Fruit fly (Drosophila melanogaster) whole organism, embryonic: ENCODE measurements around the gene ClpP.

Experiments used
- Antp ChIP-seq: fragments of 200-800 bp; sonication (Bioruptor generic); optimal IDR thresholded peaks from 3 replicates; lab custom pipeline; 2016; ENCODE audit warnings: missing biosample characterization, missing genetic modification characterization
- Awh ChIP-seq: fragments of 200-800 bp; sonication (Bioruptor generic); IDR thresholded peaks from 2 replicates; pipeline ENCODE4, ENCODE4 v1.3.6; 2022; ENCODE audit warnings: missing biosample characterization, missing genetic modification characterization
- CG10209 ChIP-seq: fragments of 200-800 bp; sonication (Bioruptor generic); optimal IDR thresholded peaks from 3 replicates; lab custom pipeline; 2017; ENCODE audit warnings: missing biosample characterization, mild to moderate bottlenecking, missing genetic modification characterization, missing genetic modification reagents
- CG10979 ChIP-seq: fragments of 200-800 bp; sonication (Bioruptor generic); optimal IDR thresholded peaks from 2 replicates; lab custom pipeline; 2018; ENCODE audit warnings: missing biosample characterization, mild to moderate bottlenecking, missing genetic modification characterization, moderate library complexity
- CG11085 ChIP-seq: fragments of 200-800 bp; sonication (Bioruptor generic); IDR thresholded peaks from 2 replicates; pipeline ENCODE4 v1.3.6; 2022; ENCODE audit warnings: missing biosample characterization, missing genetic modification characterization
- CG13123 ChIP-seq: fragments of 200-800 bp; sonication (Bioruptor generic); optimal IDR thresholded peaks from 2 replicates; lab custom pipeline; 2016; ENCODE audit warnings: missing biosample characterization, missing genetic modification characterization
- CG14014 ChIP-seq: fragments of 200-800 bp; sonication (Bioruptor generic); IDR thresholded peaks from 2 replicates; pipeline ENCODE4 v1.3.6; 2022; ENCODE audit warnings: missing biosample characterization, missing genetic modification characterization
- CG15514 ChIP-seq: fragments of 200-800 bp; sonication (Bioruptor generic); optimal IDR thresholded peaks from 3 replicates; lab custom pipeline; 2017; ENCODE audit warnings: missing biosample characterization, missing genetic modification characterization, mild to moderate bottlenecking, moderate library complexity, missing genetic modification reagents
- CG17802 ChIP-seq: fragments of 200-800 bp; sonication (Bioruptor generic); optimal IDR thresholded peaks from 2 replicates; lab custom pipeline; 2018; ENCODE audit warnings: missing biosample characterization, mild to moderate bottlenecking, missing genetic modification characterization, moderate library complexity
- CG2129 ChIP-seq: fragments of 200-800 bp; sonication (Bioruptor generic); IDR thresholded peaks from 2 replicates; pipeline ENCODE4 v1.3.6; 2022; ENCODE audit warnings: missing biosample characterization, missing genetic modification characterization; ENCODE audit not compliant: partially characterized antibody
- CG2199 ChIP-seq: fragments of 200-800 bp; sonication (Bioruptor generic); IDR thresholded peaks from 3 replicates; pipeline ENCODE4 v1.3.6; 2022; ENCODE audit warnings: missing biosample characterization, missing genetic modification characterization
- CG2678 ChIP-seq: fragments of 200-800 bp; sonication (Bioruptor generic); optimal IDR thresholded peaks from 3 replicates; lab custom pipeline; 2019; ENCODE audit warnings: missing biosample characterization, mild to moderate bottlenecking, missing genetic modification characterization, moderate library complexity
- CG3281 ChIP-seq: fragments of 200-800 bp; sonication (Bioruptor generic); optimal IDR thresholded peaks from 3 replicates; lab custom pipeline; 2017; ENCODE audit warnings: missing biosample characterization, mild to moderate bottlenecking, missing genetic modification characterization
- CG3726 ChIP-seq: fragments of 200-800 bp; sonication (Bioruptor generic); IDR thresholded peaks from 3 replicates; pipeline ENCODE4, ENCODE4 v1.3.6; 2022; ENCODE audit warnings: missing biosample characterization, missing genetic modification characterization
- CG3847 ChIP-seq: fragments of 200-800 bp; sonication (Bioruptor generic); IDR thresholded peaks from 2 replicates; pipeline ENCODE4 v1.3.6; 2022; ENCODE audit warnings: missing biosample characterization, missing genetic modification characterization
- CG42726 ChIP-seq: fragments of 200-800 bp; sonication (Bioruptor generic); IDR thresholded peaks from 2 replicates; pipeline ENCODE4 v1.3.6; 2022; ENCODE audit warnings: missing biosample characterization, missing genetic modification characterization; ENCODE audit not compliant: partially characterized antibody
- CG4820 ChIP-seq: fragments of 200-800 bp; sonication (Bioruptor generic); optimal IDR thresholded peaks from 3 replicates; lab custom pipeline; 2016; ENCODE audit warnings: missing biosample characterization, missing genetic modification characterization
- CG6654 ChIP-seq: fragments of 200-800 bp; sonication (Bioruptor generic); optimal IDR thresholded peaks from 2 replicates; lab custom pipeline; 2017; ENCODE audit warnings: missing biosample characterization, mild to moderate bottlenecking, missing genetic modification characterization
- CG6683 ChIP-seq: fragments of 200-800 bp; sonication (Bioruptor generic); optimal IDR thresholded peaks from 2 replicates; lab custom pipeline; 2017; ENCODE audit warnings: missing biosample characterization, mild to moderate bottlenecking, missing genetic modification characterization, missing genetic modification reagents
- CG7372 ChIP-seq: fragments of 200-800 bp; sonication (Bioruptor generic); IDR thresholded peaks from 2 replicates; pipeline ENCODE4 v1.3.6; 2022; ENCODE audit warnings: missing biosample characterization, missing genetic modification characterization
- CG8281 ChIP-seq: fragments of 200-800 bp; sonication (Bioruptor generic); optimal IDR thresholded peaks from 2 replicates; lab custom pipeline; 2018; ENCODE audit warnings: missing biosample characterization, mild to moderate bottlenecking, missing genetic modification characterization, moderate library complexity
- D19A ChIP-seq: fragments of 200-800 bp; optimal IDR thresholded peaks from 3 replicates; lab custom pipeline; 2019; ENCODE audit warnings: missing biosample characterization, mild to moderate bottlenecking, missing genetic modification characterization, moderate library complexity
- Deaf1 ChIP-seq: fragments of 200-800 bp; optimal IDR thresholded peaks from 3 replicates; lab custom pipeline; 2019; ENCODE audit warnings: missing biosample characterization, mild to moderate bottlenecking, missing genetic modification characterization, moderate library complexity
- Ets65A ChIP-seq: fragments of 200-800 bp; sonication (Bioruptor generic); peaks from one replicate; lab custom pipeline; 2016; ENCODE audit warnings: missing biosample characterization, missing genetic modification characterization
- Lhr ChIP-seq: fragments of 200-800 bp; sonication (Bioruptor generic); optimal IDR thresholded peaks from 3 replicates; lab custom pipeline; 2017; ENCODE audit warnings: mild to moderate bottlenecking, missing biosample characterization, missing genetic modification reagents, missing genetic modification characterization
- Lpt ChIP-seq: fragments of >200 bp; optimal IDR thresholded peaks from 2 replicates; lab custom pipeline; 2018; ENCODE audit warnings: missing biosample characterization, missing genetic modification characterization
- Optix ChIP-seq: fragments of 200-800 bp; sonication (Bioruptor generic); IDR thresholded peaks from 3 replicates; pipeline ENCODE4 v1.3.6; 2022; ENCODE audit warnings: missing biosample characterization, missing genetic modification characterization
- Rx ChIP-seq: fragments of 200-800 bp; sonication (Bioruptor generic); IDR thresholded peaks from 2 replicates; pipeline ENCODE4 v1.3.6; 2022; ENCODE audit warnings: missing biosample characterization, missing genetic modification characterization
- Side ChIP-seq: fragments of 200-800 bp; sonication (Bioruptor generic); optimal IDR thresholded peaks from 2 replicates; lab custom pipeline; 2016; ENCODE audit warnings: missing biosample characterization, missing genetic modification characterization
- Sox100B ChIP-seq: fragments of 200-800 bp; sonication (Bioruptor generic); optimal IDR thresholded peaks from 3 replicates; lab custom pipeline; 2018; ENCODE audit warnings: missing biosample characterization, mild to moderate bottlenecking, missing genetic modification characterization
- ac ChIP-seq: fragments of 200-800 bp; sonication (Bioruptor generic); optimal IDR thresholded peaks from 3 replicates; lab custom pipeline; 2017; ENCODE audit warnings: missing biosample characterization, mild to moderate bottlenecking, missing genetic modification characterization
- caup ChIP-seq: fragments of 200-800 bp; sonication (Bioruptor generic); optimal IDR thresholded peaks from 3 replicates; lab custom pipeline; 2017; ENCODE audit warnings: missing biosample characterization, mild to moderate bottlenecking, missing genetic modification characterization, moderate library complexity; ENCODE audit not compliant: severe bottlenecking
- chinmo ChIP-seq: fragments of 200-800 bp; sonication (Bioruptor generic); IDR thresholded peaks from 4 replicates; pipeline ENCODE4 v1.3.6; 2022; ENCODE audit warnings: missing biosample characterization, missing genetic modification characterization; ENCODE audit not compliant: partially characterized antibody
- croc ChIP-seq: fragments of 200-800 bp; sonication (Bioruptor generic); conservative IDR thresholded peaks from 3 replicates; pipeline ENCODE4 v1.3.6; 2022; ENCODE audit warnings: missing biosample characterization, missing genetic modification characterization
- dmrt99B ChIP-seq: fragments of 200-800 bp; sonication (Bioruptor generic); optimal IDR thresholded peaks from 2 replicates; lab custom pipeline; 2018; ENCODE audit warnings: missing biosample characterization, mild to moderate bottlenecking, missing genetic modification characterization, moderate library complexity
- dysf ChIP-seq: fragments of 200-800 bp; sonication (Bioruptor generic); IDR thresholded peaks from 3 replicates; pipeline ENCODE4 v1.3.6; 2022; ENCODE audit warnings: missing biosample characterization, missing genetic modification characterization
- fd3F ChIP-seq: fragments of 200-800 bp; sonication (Bioruptor generic); optimal IDR thresholded peaks from 2 replicates; lab custom pipeline; 2018; ENCODE audit warnings: missing biosample characterization, mild to moderate bottlenecking, missing genetic modification characterization, moderate library complexity
- fd96Cb ChIP-seq: fragments of 200-800 bp; sonication (Bioruptor generic); optimal IDR thresholded peaks from 2 replicates; lab custom pipeline; 2018; ENCODE audit warnings: missing biosample characterization, mild to moderate bottlenecking, missing genetic modification characterization, moderate library complexity
- gro ChIP-seq: fragments of 200-800 bp; sonication (Bioruptor generic); optimal IDR thresholded peaks from 2 replicates; lab custom pipeline; 2016; ENCODE audit warnings: missing biosample characterization, missing genetic modification characterization
- gt ChIP-seq: fragments of 200-800 bp; sonication (Bioruptor generic); IDR thresholded peaks from 2 replicates; pipeline ENCODE4 v1.3.6; 2022; ENCODE audit warnings: missing biosample characterization, missing genetic modification characterization
- her ChIP-seq: fragments of 200-800 bp; sonication (Bioruptor generic); optimal IDR thresholded peaks from 2 replicates; lab custom pipeline; 2016; ENCODE audit warnings: missing biosample characterization, missing genetic modification characterization
- insv ChIP-seq, 2 experiments: fragments of 200-800 bp; sonication (Bioruptor generic); optimal IDR thresholded peaks; 3 replicates each; lab custom pipeline; 2016 to 2018; ENCODE audit warnings: missing biosample characterization in 2 of 2, missing genetic modification characterization in 2 of 2
- ken ChIP-seq: fragments of 200-800 bp; sonication (Bioruptor generic); IDR thresholded peaks from 3 replicates; pipeline ENCODE4 v1.3.6; 2022; ENCODE audit warnings: missing biosample characterization, missing genetic modification characterization
- klu ChIP-seq: fragments of 200-800 bp; sonication (Bioruptor generic); IDR thresholded peaks from 2 replicates; pipeline ENCODE4 v1.3.6; 2022; ENCODE audit warnings: missing biosample characterization, missing genetic modification characterization
- nom ChIP-seq: fragments of 200-800 bp; sonication (Bioruptor generic); optimal IDR thresholded peaks from 2 replicates; lab custom pipeline; 2017; ENCODE audit warnings: missing biosample characterization, missing genetic modification characterization, mild to moderate bottlenecking, moderate library complexity, missing genetic modification reagents
- pita ChIP-seq: fragments of 200-800 bp; sonication (Bioruptor generic); optimal IDR thresholded peaks from 2 replicates; lab custom pipeline; 2017; ENCODE audit warnings: missing biosample characterization, mild to moderate bottlenecking, missing genetic modification characterization
- pros ChIP-seq: fragments of 200-800 bp; sonication (Bioruptor generic); optimal IDR thresholded peaks from 3 replicates; lab custom pipeline; 2019; ENCODE audit warnings: missing biosample characterization, mild to moderate bottlenecking, missing genetic modification characterization, moderate library complexity
- psq ChIP-seq: fragments of 200-800 bp; sonication (Bioruptor generic); optimal IDR thresholded peaks from 2 replicates; lab custom pipeline; 2017; ENCODE audit warnings: missing biosample characterization, missing genetic modification characterization
- rib ChIP-seq: fragments of 200-800 bp; sonication (Bioruptor generic); IDR thresholded peaks from 2 replicates; pipeline ENCODE4 v1.3.6; 2022; ENCODE audit warnings: missing biosample characterization, missing genetic modification characterization
- sna ChIP-seq: fragments of 200-800 bp; sonication (Bioruptor generic); IDR thresholded peaks from 2 replicates; pipeline ENCODE4 v1.3.6; 2022; ENCODE audit warnings: missing biosample characterization, missing genetic modification characterization; ENCODE audit not compliant: partially characterized antibody
- ttk ChIP-seq: fragments of 200-800 bp; sonication (Bioruptor generic); IDR thresholded peaks from 2 replicates; pipeline ENCODE4 v2.1.2; 2022; ENCODE audit warnings: missing biosample characterization, missing genetic modification characterization
- vfl ChIP-seq: fragments of 200-800 bp; sonication (Bioruptor generic); optimal IDR thresholded peaks from 2 replicates; lab custom pipeline; 2016; ENCODE audit warnings: missing biosample characterization, missing genetic modification characterization

ClpP gene

DNA sequence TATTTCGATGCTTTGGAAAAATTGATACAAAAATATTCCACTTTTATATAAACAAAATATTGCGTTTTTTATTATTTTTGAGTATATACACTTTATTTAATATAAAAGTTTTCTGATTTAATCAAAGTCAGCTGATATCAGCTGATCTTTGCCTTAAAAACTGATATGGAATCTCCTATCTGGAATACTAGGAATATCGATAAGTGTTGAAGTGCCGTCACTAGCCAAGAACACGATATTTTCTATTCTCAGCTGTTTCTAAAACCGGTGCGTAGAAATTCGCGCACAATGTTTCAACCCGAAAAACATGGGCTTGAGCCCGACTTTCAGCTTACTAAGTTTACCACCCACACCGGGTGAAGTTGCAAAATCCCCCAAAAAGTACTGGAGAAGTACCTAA is 14.1 kb upstream of the ClpP start, which contains the start of gene Sps2 (continued):
- TF ChIP-seq CG3847 = no peak
- TF ChIP-seq sna (GFP tag; lab: Robert Waterston, UW) = peak; percentile 66
- peak; percentile 16 for TF ChIP-seq D19A (tag; lab: Kevin White, UChicago)
- TF ChIP-seq ken = no peak
- no peak for TF ChIP-seq fd96Cb (tag; lab: Kevin White, UChicago)
- no peak for TF ChIP-seq psq (GFP tag; lab: Kevin White, UChicago)
- TF ChIP-seq Lpt (GFP tag; lab: Kevin White, UChicago) = no peak
- TF ChIP-seq croc (GFP tag; lab: Robert Waterston, UW) = no peak
- TF ChIP-seq fd3F (GFP tag; lab: Kevin White, UChicago) = no peak
- TF ChIP-seq insv (GFP tag; optimal IDR thresholded peaks at IDR 0.05; lab: Kevin White, UChicago) = no peak
- TF ChIP-seq Deaf1 = no peak
- no peak for TF ChIP-seq CG13123
- no peak for TF ChIP-seq CG10209 (GFP tag; lab: Kevin White, UChicago)
- TF ChIP-seq chinmo (GFP tag; lab: Robert Waterston, UW) = no peak
- no peak for TF ChIP-seq CG11085 (GFP tag; lab: Robert Waterston, UW)
- TF ChIP-seq CG42726 (GFP tag; lab: Robert Waterston, UW) = peak; percentile 20; the same call in 1 of the 2 replicates
- TF ChIP-seq CG2129 = peak; percentile 70
- TF ChIP-seq CG10979 (tag; lab: Kevin White, UChicago) = peak; percentile 24
- TF ChIP-seq ac (GFP tag; lab: Kevin White, UChicago) = no peak
- TF ChIP-seq Sox100B (GFP tag; lab: Kevin White, UChicago) = no peak
- no peak for TF ChIP-seq CG4820 (GFP tag; lab: Kevin White, UChicago)
- TF ChIP-seq Lhr (GFP tag; lab: Kevin White, UChicago) = no peak
- no peak for TF ChIP-seq ttk (GFP tag; lab: Robert Waterston, UW)
- no peak for TF ChIP-seq CG17802 (tag; lab: Kevin White, UChicago)
- TF ChIP-seq dmrt99B (tag; lab: Kevin White, UChicago) = no peak
- no peak for TF ChIP-seq CG2678 (tag; lab: Kevin White, UChicago)
- no peak for TF ChIP-seq CG6654 (GFP tag; lab: Kevin White, UChicago)
- 0 out of 3 replicates have a peak, but pooled peaks have one; percentile 27 for TF ChIP-seq CG2199 (GFP tag; lab: Robert Waterston, UW)
- TF ChIP-seq gt (GFP tag; lab: Robert Waterston, UW) = no peak
- no peak for TF ChIP-seq CG8281 (tag; lab: Kevin White, UChicago)
- TF ChIP-seq pros (GFP tag; lab: Kevin White, UChicago) = no peak
- no peak for TF ChIP-seq gro (GFP tag; lab: Kevin White, UChicago)
- no peak for TF ChIP-seq Rx (GFP tag; lab: Robert Waterston, UW)
- no peak for TF ChIP-seq CG3281 (GFP tag; lab: Kevin White, UChicago)
- TF ChIP-seq her = no peak
- TF ChIP-seq CG3726 (GFP tag; lab: Robert Waterston, UW) = no peak
- no peak for TF ChIP-seq vfl
- TF ChIP-seq Ets65A (GFP tag; lab: Kevin White, UChicago) = no peak
- no peak for TF ChIP-seq CG14014 (GFP tag; lab: Robert Waterston, UW)
- TF ChIP-seq CG6683 (GFP tag; lab: Kevin White, UChicago) = no peak
- TF ChIP-seq nom (GFP tag; lab: Kevin White, UChicago) = no peak
- TF ChIP-seq caup (GFP tag; lab: Kevin White, UChicago) = no peak
- TF ChIP-seq CG15514 (GFP tag; lab: Kevin White, UChicago) = peak; percentile 51
- no peak for TF ChIP-seq Antp (GFP tag; lab: Kevin White, UChicago)
- TF ChIP-seq dysf (GFP tag; lab: Robert Waterston, UW) = no peak
- TF ChIP-seq CG7372 (GFP tag; lab: Robert Waterston, UW) = no peak
- TF ChIP-seq klu (GFP tag; lab: Robert Waterston, UW) = no peak
- TF ChIP-seq Side = no peak
- no peak for TF ChIP-seq rib (GFP tag; lab: Robert Waterston, UW)
- no peak for TF ChIP-seq pita
- no peak for TF ChIP-seq Optix
- TF ChIP-seq Awh = no peak
